Fruit fly (Drosophila melanogaster) Kc167 (cell line): Measurements from ENCODE around the gene CG9287.

Source experiments
- h ChIP-seq: fragments of >200 bp; optimal IDR thresholded peaks from 3 replicates; lab custom pipeline; 2018; ENCODE audit warnings: missing external identifiers
- insv ChIP-seq: fragments of >200 bp; optimal IDR thresholded peaks from 3 replicates; lab custom pipeline; 2018; ENCODE audit warnings: missing external identifiers

- TF ChIP-seq insv (no peak), h (lab: Kevin White, UChicago) (no peak)
Observed at dm6 chr2L:8708399-8709077, 28.9 kb upstream of the CG9287 start.
